Worm (Caenorhabditis elegans): ENCODE measurements around the gene gldi-7.
A peak's percentile ranks its signal among the peaks of the same experiment; 100 is the strongest.

The gldi-7 gene

DNA sequence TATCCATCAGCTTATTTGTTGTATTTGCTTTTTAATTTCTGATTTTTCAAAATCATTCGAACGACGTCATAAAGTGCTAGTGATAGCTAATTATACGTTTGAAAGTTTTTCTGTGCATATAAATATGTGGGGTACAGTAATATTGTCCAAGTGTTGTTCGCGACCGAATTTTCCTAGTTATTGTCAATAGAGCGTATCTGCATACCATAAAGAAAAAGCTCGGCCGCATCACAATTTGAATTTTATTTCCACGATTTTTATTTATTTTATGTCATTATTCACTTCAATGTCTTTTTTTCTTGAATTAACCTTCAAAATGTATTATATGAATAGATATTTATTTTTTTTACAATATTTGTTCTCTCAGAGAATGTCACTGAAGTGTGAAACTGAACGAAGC is 14.2 kb downstream of the gldi-7 start, which contains the start of gene rnh-2 (continued):
- TF ChIP-seq mdt-29 (GFP tag; IDR thresholded peaks at IDR 0.05) (no peak), php-3 (GFP tag; IDR thresholded peaks at IDR 0.05) (no peak), ceh-32 (tag; optimal IDR thresholded peaks at IDR 0.05; ENCODE audit: poor library complexity) (no peak), sdz-12 (GFP tag; optimal IDR thresholded peaks at IDR 0.05) (no peak), ceh-44 (GFP tag; IDR thresholded peaks at IDR 0.05) (0 out of 2 replicates have a peak, but pooled peaks have one; percentile 57), pha-4 (GFP tag; IDR thresholded peaks at IDR 0.05) (peak; percentile 16; the same call in 1 of the 2 replicates), pha-4 (tag; optimal IDR thresholded peaks at IDR 0.05) (no peak), daf-16 (GFP tag; optimal IDR thresholded peaks at IDR 0.05) (no peak), daf-16 (tag; optimal IDR thresholded peaks at IDR 0.05) (peak; percentile 50), nhr-111 (GFP tag; optimal IDR thresholded peaks at IDR 0.05) (no peak), nhr-76 (tag; optimal IDR thresholded peaks at IDR 0.05) (no peak), zfp-3 (GFP tag; conservative IDR thresholded peaks at IDR 0.05) (no peak), lin-13 (GFP tag; optimal IDR thresholded peaks at IDR 0.05) (peak; percentile 18), spr-1 (tag; optimal IDR thresholded peaks at IDR 0.05) (no peak), nhr-11 (tag; optimal IDR thresholded peaks at IDR 0.05) (no peak), pqm-1 (tag; optimal IDR thresholded peaks at IDR 0.05) (peak; percentile 0), F26F4.8 (GFP tag; conservative IDR thresholded peaks at IDR 0.05) (no peak), attf-4 (tag; optimal IDR thresholded peaks at IDR 0.05) (no peak), hlh-11 (tag; optimal IDR thresholded peaks at IDR 0.05) (peak; percentile 34), nhr-77 (tag; optimal IDR thresholded peaks at IDR 0.05) (peak; percentile 62), daf-12 (tag; optimal IDR thresholded peaks at IDR 0.05) (no peak), snpc-1.2 (GFP tag; IDR thresholded peaks at IDR 0.05) (no peak), hlh-30 (tag; optimal IDR thresholded peaks at IDR 0.05; ENCODE audit: insufficient read depth) (peak; percentile 30), zag-1 (tag; optimal IDR thresholded peaks at IDR 0.05) (no peak), daf-19 (GFP tag; conservative IDR thresholded peaks at IDR 0.05) (no peak), ZK546.5 (tag; optimal IDR thresholded peaks at IDR 0.05) (no peak), unc-62 (GFP tag; optimal IDR thresholded peaks at IDR 0.05 in 1 of 2) (peak in 1 of 2 experiments; percentile 96), unc-62 (tag; optimal IDR thresholded peaks at IDR 0.05) (no peak), lir-3 (tag; optimal IDR thresholded peaks at IDR 0.05) (no peak), gei-8 (GFP tag; optimal IDR thresholded peaks at IDR 0.05) (no peak), mxl-3 (GFP tag; optimal IDR thresholded peaks at IDR 0.05) (peak; percentile 7), mep-1 (tag; optimal IDR thresholded peaks at IDR 0.05) (peak; percentile 82), dpl-1 (GFP tag; optimal IDR thresholded peaks at IDR 0.05) (peak; percentile 70), F37D6.2 (tag; optimal IDR thresholded peaks at IDR 0.05) (no peak), madf-9 (GFP tag; conservative IDR thresholded peaks at IDR 0.05) (no peak), nhr-6 (tag; optimal IDR thresholded peaks at IDR 0.05) (peak; percentile 45), T20F7.1 (GFP tag; optimal IDR thresholded peaks at IDR 0.05) (peak; percentile 79), Y48G9A.11 (GFP tag; IDR thresholded peaks at IDR 0.05) (no peak), nhr-41 (GFP tag; IDR thresholded peaks at IDR 0.05) (no peak), nhr-28 (tag; optimal IDR thresholded peaks at IDR 0.05) (peak; percentile 54), lsy-2 (tag; optimal IDR thresholded peaks at IDR 0.05) (peak in 1 of 2 experiments; percentile 92), lin-39 (tag; optimal IDR thresholded peaks at IDR 0.05) (no peak), zfp-2 (tag; optimal IDR thresholded peaks at IDR 0.05) (no peak), egl-43 (GFP tag; IDR thresholded peaks at IDR 0.05) (no peak), rbr-2 (tag; optimal IDR thresholded peaks at IDR 0.05) (peak; percentile 49), F10B5.3 (tag; optimal IDR thresholded peaks at IDR 0.05) (no peak), hif-1 (tag; optimal IDR thresholded peaks at IDR 0.05) (peak in 1 of 2 experiments; percentile 79), nhr-237 (tag; optimal IDR thresholded peaks at IDR 0.05) (no peak), lin-15B (tag; optimal IDR thresholded peaks at IDR 0.05) (peak; percentile 24), aha-1 (tag) (peak; percentile 80), D1046.2 (GFP tag; IDR thresholded peaks at IDR 0.05) (no peak), snpc-4 (tag; optimal IDR thresholded peaks at IDR 0.05) (no peak), F49E8.2 (tag; optimal IDR thresholded peaks at IDR 0.05; ENCODE audit: borderline replicate concordance) (no peak)

Data from whole organism, L4 larva.